Fruit fly (Drosophila melanogaster) whole organism, prepupa: ENCODE results near the gene tey.

Source experiments
- Blimp-1 ChIP-seq: fragments of 200-800 bp; sonication (Bioruptor generic); optimal IDR thresholded peaks from 3 replicates; lab custom pipeline; 2017; ENCODE audit warnings: missing biosample characterization, missing genetic modification characterization, mild to moderate bottlenecking, moderate library complexity, missing genetic modification reagents
- CG10631 ChIP-seq: fragments of 200-800 bp; sonication (Bioruptor generic); optimal IDR thresholded peaks from 2 replicates; lab custom pipeline; 2016; ENCODE audit warnings: missing biosample characterization, missing genetic modification characterization
- CG10669 ChIP-seq: fragments of 200-800 bp; sonication (Bioruptor generic); optimal IDR thresholded peaks from 3 replicates; lab custom pipeline; 2018; ENCODE audit warnings: missing biosample characterization, mild to moderate bottlenecking, missing genetic modification characterization, moderate library complexity
- CG11294 ChIP-seq: fragments of 200-800 bp; sonication (Bioruptor generic); IDR thresholded peaks from 2 replicates; pipeline ENCODE4 v1.3.6; 2022; ENCODE audit warnings: missing biosample characterization, missing genetic modification characterization
- CG11762 ChIP-seq: fragments of 200-800 bp; sonication (Bioruptor generic); optimal IDR thresholded peaks from 3 replicates; lab custom pipeline; 2016; ENCODE audit warnings: missing biosample characterization, missing genetic modification characterization; ENCODE audit not compliant: insufficient read depth
- CG11902 ChIP-seq: fragments of 200-800 bp; sonication (Bioruptor generic); optimal IDR thresholded peaks from 3 replicates; lab custom pipeline; 2016; ENCODE audit warnings: missing biosample characterization, missing genetic modification characterization
- CG15336 ChIP-seq: fragments of 200-800 bp; sonication (Bioruptor generic); IDR thresholded peaks from 2 replicates; pipeline ENCODE4 v1.3.6; 2022; ENCODE audit warnings: missing biosample characterization, missing genetic modification characterization
- CG3032 ChIP-seq: fragments of 200-800 bp; optimal IDR thresholded peaks from 2 replicates; lab custom pipeline; 2019; ENCODE audit warnings: missing biosample characterization, mild to moderate bottlenecking, missing genetic modification characterization, moderate library complexity
- CG31627 ChIP-seq: fragments of 200-800 bp; sonication (Bioruptor generic); optimal IDR thresholded peaks from 3 replicates; lab custom pipeline; 2016; ENCODE audit warnings: missing biosample characterization, missing genetic modification characterization
- CG32006 ChIP-seq: fragments of 200-800 bp; sonication (Bioruptor generic); optimal IDR thresholded peaks from 3 replicates; lab custom pipeline; 2017; ENCODE audit warnings: missing biosample characterization, mild to moderate bottlenecking, missing genetic modification characterization
- CG34406 ChIP-seq: fragments of 200-800 bp; sonication (Bioruptor generic); optimal IDR thresholded peaks from 3 replicates; lab custom pipeline; 2016; ENCODE audit warnings: missing biosample characterization, missing genetic modification characterization
- CG6163 ChIP-seq: fragments of 200-800 bp; sonication (Bioruptor generic); IDR thresholded peaks from 3 replicates; pipeline ENCODE4 v1.3.6; 2022; ENCODE audit warnings: missing biosample characterization, missing genetic modification characterization
- CG6792 ChIP-seq: fragments of 200-800 bp; sonication (Bioruptor generic); optimal IDR thresholded peaks from 3 replicates; lab custom pipeline; 2016; ENCODE audit warnings: missing biosample characterization, missing genetic modification characterization
- CG7368 ChIP-seq: fragments of 200-800 bp; sonication (Bioruptor generic); optimal IDR thresholded peaks from 3 replicates; lab custom pipeline; 2016; ENCODE audit warnings: missing biosample characterization, missing genetic modification characterization
- CG8119 ChIP-seq: fragments of 200-800 bp; sonication (Bioruptor generic); IDR thresholded peaks from 3 replicates; pipeline ENCODE4 v1.3.6; 2022; ENCODE audit warnings: missing biosample characterization, missing genetic modification characterization
- CG8632 ChIP-seq: fragments of 200-800 bp; sonication (Bioruptor generic); optimal IDR thresholded peaks from 3 replicates; lab custom pipeline; 2016; ENCODE audit warnings: missing biosample characterization, missing genetic modification characterization
- Eip75B ChIP-seq: fragments of 200-800 bp; sonication (Bioruptor generic); optimal IDR thresholded peaks from 3 replicates; lab custom pipeline; 2016; ENCODE audit warnings: missing biosample characterization, missing genetic modification characterization
- Eip78C ChIP-seq: fragments of 200-800 bp; sonication (Bioruptor generic); peaks from one replicate; lab custom pipeline; 2016; ENCODE audit warnings: missing biosample characterization, missing genetic modification characterization
- Gug ChIP-seq: fragments of 200-800 bp; sonication (Bioruptor generic); IDR thresholded peaks from 2 replicates; pipeline ENCODE4 v1.3.6; 2022; ENCODE audit warnings: missing biosample characterization, missing genetic modification characterization
- Hr38 ChIP-seq: sonication (Bioruptor generic); optimal IDR thresholded peaks from 2 replicates; lab custom pipeline; 2016; ENCODE audit warnings: missing biosample characterization, missing genetic modification characterization
- Hr39 ChIP-seq: fragments of 200-800 bp; sonication (Bioruptor generic); optimal IDR thresholded peaks from 2 replicates; lab custom pipeline; 2016; ENCODE audit warnings: missing biosample characterization, missing genetic modification characterization
- Hr4 ChIP-seq: fragments of 200-800 bp; sonication (Bioruptor generic); optimal IDR thresholded peaks from 3 replicates; lab custom pipeline; 2016; ENCODE audit warnings: missing biosample characterization, missing genetic modification characterization
- Lpt ChIP-seq: fragments of 200-800 bp; sonication (Bioruptor generic); optimal IDR thresholded peaks from 3 replicates; lab custom pipeline; 2016; ENCODE audit warnings: missing biosample characterization, missing genetic modification characterization
- Met ChIP-seq: fragments of 200-800 bp; sonication (Bioruptor generic); optimal IDR thresholded peaks from 3 replicates; lab custom pipeline; 2016; ENCODE audit warnings: missing biosample characterization, missing genetic modification characterization
- OdsH ChIP-seq: fragments of 200-800 bp; sonication (Bioruptor generic); optimal IDR thresholded peaks from 3 replicates; lab custom pipeline; 2016; ENCODE audit warnings: missing biosample characterization, missing genetic modification characterization
- Smox ChIP-seq: fragments of 200-800 bp; sonication (Bioruptor generic); optimal IDR thresholded peaks from 3 replicates; lab custom pipeline; 2016; ENCODE audit warnings: missing biosample characterization, missing genetic modification characterization
- Sox102F ChIP-seq: fragments of 200-800 bp; sonication (Bioruptor generic); optimal IDR thresholded peaks from 2 replicates; lab custom pipeline; 2016; ENCODE audit warnings: missing biosample characterization, mild to moderate bottlenecking, missing genetic modification characterization
- Sox14 ChIP-seq: fragments of 200-800 bp; sonication (Bioruptor generic); optimal IDR thresholded peaks from 3 replicates; lab custom pipeline; 2016; ENCODE audit warnings: missing biosample characterization, missing genetic modification characterization
- Sox15 ChIP-seq: fragments of 200-800 bp; sonication (Bioruptor generic); optimal IDR thresholded peaks from 3 replicates; lab custom pipeline; 2016; ENCODE audit warnings: missing biosample characterization, missing genetic modification characterization
- achi ChIP-seq: fragments of 200-800 bp; sonication (Bioruptor generic); optimal IDR thresholded peaks from 3 replicates; lab custom pipeline; 2016; ENCODE audit warnings: missing biosample characterization, missing genetic modification characterization
- cyc ChIP-seq: fragments of 200-800 bp; sonication (Bioruptor generic); optimal IDR thresholded peaks from 3 replicates; lab custom pipeline; 2016; ENCODE audit warnings: missing biosample characterization, missing genetic modification characterization
- dac ChIP-seq: fragments of 200-800 bp; sonication (Bioruptor generic); optimal IDR thresholded peaks from 2 replicates; lab custom pipeline; 2017; ENCODE audit warnings: missing biosample characterization, mild to moderate bottlenecking, missing genetic modification characterization
- dsx ChIP-seq: fragments of 200-800 bp; optimal IDR thresholded peaks from 3 replicates; lab custom pipeline; 2019; ENCODE audit warnings: missing biosample characterization, mild to moderate bottlenecking, missing genetic modification characterization, moderate library complexity; ENCODE audit not compliant: poor library complexity, severe bottlenecking
- eg ChIP-seq: fragments of 200-800 bp; sonication (Bioruptor generic); IDR thresholded peaks from 3 replicates; pipeline ENCODE4 v1.3.6; 2022; ENCODE audit warnings: missing biosample characterization, missing genetic modification characterization
- esn ChIP-seq: fragments of 200-800 bp; sonication (Bioruptor generic); optimal IDR thresholded peaks from 2 replicates; lab custom pipeline; 2016; ENCODE audit warnings: missing biosample characterization, mild to moderate bottlenecking, missing genetic modification characterization, moderate library complexity
- fd59A ChIP-seq: fragments of 200-800 bp; sonication (Bioruptor generic); optimal IDR thresholded peaks from 2 replicates; lab custom pipeline; 2017; ENCODE audit warnings: missing biosample characterization, mild to moderate bottlenecking, missing genetic modification characterization, missing genetic modification reagents
- fd85E ChIP-seq: fragments of 200-800 bp; sonication (Bioruptor generic); optimal IDR thresholded peaks from 3 replicates; lab custom pipeline; 2016; ENCODE audit warnings: missing biosample characterization, missing genetic modification characterization
- lz ChIP-seq: fragments of 200-800 bp; sonication (Bioruptor generic); optimal IDR thresholded peaks from 3 replicates; lab custom pipeline; 2016; ENCODE audit warnings: missing biosample characterization, missing genetic modification characterization
- net ChIP-seq: fragments of 200-800 bp; sonication (Bioruptor generic); optimal IDR thresholded peaks from 3 replicates; lab custom pipeline; 2016; ENCODE audit warnings: missing biosample characterization, missing genetic modification characterization
- pdm3 ChIP-seq: fragments of 200-800 bp; sonication (Bioruptor generic); optimal IDR thresholded peaks from 3 replicates; lab custom pipeline; 2016; ENCODE audit warnings: missing biosample characterization, missing genetic modification characterization
- salr ChIP-seq, 2 experiments: fragments of 200-800 bp; sonication (Bioruptor generic); optimal IDR thresholded peaks; 3 replicates each; lab custom pipeline; 2016 to 2018; ENCODE audit warnings: missing biosample characterization in 2 of 2, missing genetic modification characterization in 2 of 2, mild to moderate bottlenecking in 1 of 2
- ss ChIP-seq, 2 experiments: fragments of 200-800 bp; sonication (Bioruptor generic); optimal IDR thresholded peaks; 2 replicates in 1 of 2; 3 replicates in 1 of 2; lab custom pipeline; 2017 to 2018; ENCODE audit warnings: mild to moderate bottlenecking in 2 of 2, missing biosample characterization in 2 of 2, missing genetic modification characterization in 2 of 2, moderate library complexity in 1 of 2
- topi ChIP-seq: fragments of 200-800 bp; sonication (Bioruptor generic); optimal IDR thresholded peaks from 3 replicates; lab custom pipeline; 2016; ENCODE audit warnings: missing biosample characterization, missing genetic modification characterization
- vri ChIP-seq: fragments of 200-800 bp; sonication (Bioruptor generic); optimal IDR thresholded peaks from 3 replicates; lab custom pipeline; 2016; ENCODE audit warnings: missing biosample characterization, mild to moderate bottlenecking, missing genetic modification characterization

tey gene

dm6 chr3L:19687200-19687687 lies 23.3 kb upstream of the tey start, which contains the start of the genes CG8765 and Gbeta76C:
Gene CG8765, minus strand, starts transcription at chr3L:19687353.
Gene Gbeta76C, plus strand, starts transcription at chr3L:19687637.
- no peak for TF ChIP-seq CG15336 (GFP tag; lab: Robert Waterston, UW)
- no peak for TF ChIP-seq Lpt (GFP tag; lab: Kevin White, UChicago)
- peak; percentile 38 for TF ChIP-seq CG31627 (GFP tag; lab: Kevin White, UChicago)
- TF ChIP-seq esn, result peak; percentile 13
- TF ChIP-seq dsx (GFP tag; lab: Kevin White, UChicago), result no peak
- no peak for TF ChIP-seq CG11902 (GFP tag; lab: Kevin White, UChicago)
- TF ChIP-seq CG10669 (GFP tag; lab: Kevin White, UChicago), result no peak
- TF ChIP-seq CG6163 (GFP tag; lab: Robert Waterston, UW), result peak; percentile 21; the same call in 1 of the 3 replicates
- TF ChIP-seq lz, result peak; percentile 7
- TF ChIP-seq Eip75B, result no peak
- TF ChIP-seq eg (GFP tag; lab: Robert Waterston, UW), result 0 out of 3 replicates have a peak, but pooled peaks have one; percentile 10
- no peak for TF ChIP-seq Sox102F (GFP tag; lab: Kevin White, UChicago)
- peak; percentile 30 for TF ChIP-seq CG3032 (tag; lab: Kevin White, UChicago)

- TF ChIP-seq CG7368 (no peak), Met (GFP tag; lab: Kevin White, UChicago) (no peak), Gug (no peak), CG31627 (GFP tag; lab: Kevin White, UChicago) (no peak), CG6792 (GFP tag; lab: Kevin White, UChicago) (no peak), Smox (GFP tag; lab: Kevin White, UChicago) (no peak), esn (no peak), net (GFP tag; lab: Kevin White, UChicago) (no peak), CG32006 (no peak), lz (no peak), Hr39 (no peak), topi (GFP tag; lab: Kevin White, UChicago) (no peak), salr (GFP tag; optimal IDR thresholded peaks at IDR 0.05; lab: Kevin White, UChicago) (no peak), vri (GFP tag; lab: Kevin White, UChicago) (no peak), fd59A (GFP tag; lab: Kevin White, UChicago) (no peak)
Measured at dm6 chr3L:19683520-19683919, 19.6 kb upstream of the tey start.

- TF ChIP-seq Hr38 (GFP tag; lab: Kevin White, UChicago) (no peak), Lpt (GFP tag; lab: Kevin White, UChicago) (no peak), cyc (GFP tag; lab: Kevin White, UChicago) (no peak), CG10631 (no peak), eg (GFP tag; lab: Robert Waterston, UW) (no peak), dac (GFP tag; lab: Kevin White, UChicago) (no peak), CG11902 (GFP tag; lab: Kevin White, UChicago) (no peak), vri (GFP tag; lab: Kevin White, UChicago) (no peak), Met (GFP tag; lab: Kevin White, UChicago) (no peak), lz (no peak), fd85E (GFP tag; lab: Kevin White, UChicago) (no peak), Sox14 (GFP tag; lab: Kevin White, UChicago) (no peak)
Measured at dm6 chr3L:19682902-19683301, 19.0 kb upstream of the tey start.

dm6 chr3L:19676050-19676449 lies 12.1 kb upstream of the tey start:
- peak in 1 of 2 experiments; percentile 38 for TF ChIP-seq ss (GFP tag; optimal IDR thresholded peaks at IDR 0.05; lab: Kevin White, UChicago)
- no peak for TF ChIP-seq Sox15 (GFP tag; lab: Kevin White, UChicago)
- TF ChIP-seq CG8632 (GFP tag; lab: Kevin White, UChicago), result no peak
- TF ChIP-seq CG10631, result peak; percentile 39
- no peak for TF ChIP-seq Hr38 (GFP tag; lab: Kevin White, UChicago)
- TF ChIP-seq net (GFP tag; lab: Kevin White, UChicago), result no peak
- peak; percentile 42 for TF ChIP-seq cyc (GFP tag; lab: Kevin White, UChicago)
- TF ChIP-seq achi (GFP tag; lab: Kevin White, UChicago), result peak; percentile 37
- no peak for TF ChIP-seq Hr4 (GFP tag; lab: Kevin White, UChicago)
- TF ChIP-seq CG3032 (tag; lab: Kevin White, UChicago), result peak; percentile 19
- TF ChIP-seq pdm3 (GFP tag; lab: Kevin White, UChicago), result peak; percentile 16
- TF ChIP-seq CG8119, result peak; percentile 48; the same call in 1 of the 3 replicates
- TF ChIP-seq Sox102F (GFP tag; lab: Kevin White, UChicago), result peak; percentile 15
- TF ChIP-seq OdsH, result peak; percentile 34
- TF ChIP-seq CG34406, result peak; percentile 40
- peak; percentile 19 for TF ChIP-seq CG11762
- TF ChIP-seq Blimp-1, result no peak
- TF ChIP-seq Gug, result no peak
- peak; percentile 82 for TF ChIP-seq Eip78C (GFP tag; lab: Kevin White, UChicago)
- TF ChIP-seq CG11902 (GFP tag; lab: Kevin White, UChicago), result peak; percentile 15
- no peak for TF ChIP-seq CG11294 (GFP tag; lab: Robert Waterston, UW)
- TF ChIP-seq Hr39, result peak; percentile 37
- TF ChIP-seq CG31627 (GFP tag; lab: Kevin White, UChicago), result peak; percentile 27
